Fruit fly (Drosophila melanogaster) whole organism, embryonic: ENCODE data around the gene BRWD3.

Experiments used
- Bgb ChIP-seq: fragments of 200-800 bp; sonication (Bioruptor generic); IDR thresholded peaks from 2 replicates; pipeline ENCODE4 v1.3.6; 2022; ENCODE audit warnings: missing biosample characterization, missing genetic modification characterization; ENCODE audit not compliant: partially characterized antibody
- CG12219 ChIP-seq: fragments of 200-800 bp; sonication (Bioruptor generic); optimal IDR thresholded peaks from 3 replicates; lab custom pipeline; 2018; ENCODE audit warnings: missing biosample characterization, mild to moderate bottlenecking, missing genetic modification characterization
- CG13775 ChIP-seq: fragments of 200-800 bp; sonication (Bioruptor generic); optimal IDR thresholded peaks from 3 replicates; lab custom pipeline; 2017; ENCODE audit warnings: missing biosample characterization, mild to moderate bottlenecking, missing genetic modification characterization
- CG15514 ChIP-seq: fragments of 200-800 bp; sonication (Bioruptor generic); optimal IDR thresholded peaks from 3 replicates; lab custom pipeline; 2017; ENCODE audit warnings: missing biosample characterization, missing genetic modification characterization, mild to moderate bottlenecking, moderate library complexity, missing genetic modification reagents
- CG16815 ChIP-seq: fragments of 200-800 bp; sonication (Bioruptor generic); optimal IDR thresholded peaks from 3 replicates; lab custom pipeline; 2017; ENCODE audit warnings: missing biosample characterization, mild to moderate bottlenecking, missing genetic modification characterization
- CG16863 ChIP-seq: fragments of 200-800 bp; sonication (Bioruptor generic); optimal IDR thresholded peaks from 3 replicates; lab custom pipeline; 2016; ENCODE audit warnings: missing biosample characterization, missing genetic modification characterization
- CG18262 ChIP-seq: fragments of 200-800 bp; optimal IDR thresholded peaks from 3 replicates; lab custom pipeline; 2019; ENCODE audit warnings: missing biosample characterization, mild to moderate bottlenecking, missing genetic modification characterization, moderate library complexity
- CG2199 ChIP-seq: fragments of 200-800 bp; sonication (Bioruptor generic); IDR thresholded peaks from 3 replicates; pipeline ENCODE4 v1.3.6; 2022; ENCODE audit warnings: missing biosample characterization, missing genetic modification characterization
- CG31388 ChIP-seq: fragments of 200-800 bp; sonication (Bioruptor generic); optimal IDR thresholded peaks from 2 replicates; lab custom pipeline; 2016; ENCODE audit warnings: missing biosample characterization, missing genetic modification characterization
- CG34422 ChIP-seq: fragments of 200-800 bp; sonication (Bioruptor generic); IDR thresholded peaks from 3 replicates; pipeline ENCODE4 v1.3.6; 2022; ENCODE audit warnings: missing biosample characterization, missing genetic modification characterization
- CG4282 ChIP-seq: fragments of 200-800 bp; sonication (Bioruptor generic); optimal IDR thresholded peaks from 2 replicates; lab custom pipeline; 2016; ENCODE audit warnings: missing biosample characterization, missing genetic modification characterization
- CG4404 ChIP-seq: fragments of 200-800 bp; sonication (Bioruptor generic); IDR thresholded peaks from 2 replicates; pipeline ENCODE4 v1.3.6; 2022; ENCODE audit warnings: missing biosample characterization, missing genetic modification characterization
- CG7271 ChIP-seq: fragments of 200-800 bp; sonication (Bioruptor generic); optimal IDR thresholded peaks from 2 replicates; lab custom pipeline; 2018; ENCODE audit warnings: missing biosample characterization, mild to moderate bottlenecking, missing genetic modification characterization, moderate library complexity
- CG9609 ChIP-seq: fragments of 200-800 bp; sonication (Bioruptor generic); optimal IDR thresholded peaks from 3 replicates; lab custom pipeline; 2016; ENCODE audit warnings: missing biosample characterization, missing genetic modification characterization
- CrebB ChIP-seq: fragments of 200-800 bp; sonication (Bioruptor generic); optimal IDR thresholded peaks from 3 replicates; lab custom pipeline; 2018; ENCODE audit warnings: missing biosample characterization, mild to moderate bottlenecking, missing genetic modification characterization
- Ets65A ChIP-seq: fragments of 200-800 bp; sonication (Bioruptor generic); peaks from one replicate; lab custom pipeline; 2016; ENCODE audit warnings: missing biosample characterization, missing genetic modification characterization
- HmgD ChIP-seq: fragments of 200-800 bp; sonication (Bioruptor generic); optimal IDR thresholded peaks from 3 replicates; lab custom pipeline; 2016; ENCODE audit warnings: missing biosample characterization, missing genetic modification characterization
- Med ChIP-seq: fragments of 200-800 bp; sonication (Bioruptor generic); peaks from one replicate; lab custom pipeline; 2016; ENCODE audit warnings: missing biosample characterization, missing genetic modification characterization, mild to moderate bottlenecking, inconsistent platforms, moderate library complexity
- Pdp1 ChIP-seq, 2 experiments: fragments of 200-800 bp; sonication (Bioruptor generic); optimal IDR thresholded peaks; 3 replicates each; lab custom pipeline; 2016; ENCODE audit warnings: missing biosample characterization in 2 of 2, missing genetic modification characterization in 2 of 2, mild to moderate bottlenecking in 1 of 2, moderate library complexity in 1 of 2
- Ssrp ChIP-seq: fragments of 200-800 bp; sonication (Bioruptor generic); optimal IDR thresholded peaks from 2 replicates; lab custom pipeline; 2018; ENCODE audit warnings: missing biosample characterization, mild to moderate bottlenecking, missing genetic modification characterization, moderate library complexity
- Trl ChIP-seq, 3 experiments: fragments of >200 bp in 2 of 3; fragments of 200-800 bp in 1 of 3; sonication (Bioruptor generic) in 1 of 3; optimal IDR thresholded peaks; 2 replicates in 1 of 3; 3 replicates in 2 of 3; lab custom pipeline; 2016 to 2017; ENCODE audit warnings: missing biosample characterization in 1 of 3, missing genetic modification characterization in 1 of 3
- ab ChIP-seq: fragments of 200-800 bp; sonication (Bioruptor generic); optimal IDR thresholded peaks from 2 replicates; lab custom pipeline; 2016; ENCODE audit warnings: missing biosample characterization, missing genetic modification characterization
- ash1 ChIP-seq: fragments of 200-800 bp; sonication (Bioruptor generic); optimal IDR thresholded peaks from 2 replicates; lab custom pipeline; 2018; ENCODE audit warnings: missing biosample characterization, mild to moderate bottlenecking, missing genetic modification characterization
- bigmax ChIP-seq: fragments of 200-800 bp; sonication (Bioruptor generic); optimal IDR thresholded peaks from 2 replicates; lab custom pipeline; 2018; ENCODE audit warnings: missing biosample characterization, mild to moderate bottlenecking, missing genetic modification characterization
- bsh ChIP-seq, 2 experiments: fragments of 200-800 bp; sonication (Bioruptor generic); optimal IDR thresholded peaks; 2 replicates each; lab custom pipeline; 2017 to 2018; ENCODE audit warnings: mild to moderate bottlenecking in 2 of 2, missing biosample characterization in 2 of 2, missing genetic modification characterization in 2 of 2, moderate library complexity in 1 of 2
- btn ChIP-seq: fragments of 200-800 bp; sonication (Bioruptor generic); optimal IDR thresholded peaks from 2 replicates; lab custom pipeline; 2016; ENCODE audit warnings: missing biosample characterization, missing genetic modification characterization
- crp ChIP-seq, 2 experiments: fragments of 200-800 bp; sonication (Bioruptor generic); optimal IDR thresholded peaks; 2 replicates in 1 of 2; 3 replicates in 1 of 2; lab custom pipeline; 2017; ENCODE audit warnings: missing biosample characterization in 2 of 2, missing genetic modification characterization in 2 of 2, mild to moderate bottlenecking in 1 of 2, moderate library complexity in 1 of 2
- emc ChIP-seq: fragments of 200-800 bp; sonication (Bioruptor generic); optimal IDR thresholded peaks from 2 replicates; lab custom pipeline; 2016; ENCODE audit warnings: missing biosample characterization, missing genetic modification characterization
- grau ChIP-seq: fragments of 200-800 bp; optimal IDR thresholded peaks from 3 replicates; lab custom pipeline; 2019; ENCODE audit warnings: missing biosample characterization, mild to moderate bottlenecking, missing genetic modification characterization, moderate library complexity
- jing ChIP-seq: fragments of 200-800 bp; sonication (Bioruptor generic); optimal IDR thresholded peaks from 2 replicates; lab custom pipeline; 2018; ENCODE audit warnings: missing biosample characterization, mild to moderate bottlenecking, missing genetic modification characterization
- lbe ChIP-seq: fragments of 200-800 bp; sonication (Bioruptor generic); optimal IDR thresholded peaks from 2 replicates; lab custom pipeline; 2016; ENCODE audit warnings: missing biosample characterization, mild to moderate bottlenecking, missing genetic modification characterization
- mirr ChIP-seq: fragments of 200-800 bp; sonication (Bioruptor generic); optimal IDR thresholded peaks from 3 replicates; lab custom pipeline; 2018; ENCODE audit warnings: missing biosample characterization, mild to moderate bottlenecking, missing genetic modification characterization
- nmo ChIP-seq: fragments of 200-800 bp; sonication (Bioruptor generic); optimal IDR thresholded peaks from 2 replicates; lab custom pipeline; 2018; ENCODE audit warnings: missing biosample characterization, mild to moderate bottlenecking, missing genetic modification characterization, moderate library complexity
- sisA ChIP-seq: fragments of 200-800 bp; sonication (Bioruptor generic); IDR thresholded peaks from 2 replicates; pipeline ENCODE4 v1.3.6; 2022; ENCODE audit warnings: missing biosample characterization, missing genetic modification characterization
- slbo ChIP-seq: fragments of 200-800 bp; sonication (Bioruptor generic); IDR thresholded peaks from 2 replicates; pipeline ENCODE4 v1.3.6; 2022; ENCODE audit warnings: missing biosample characterization, missing genetic modification characterization
- stc ChIP-seq: fragments of 200-800 bp; sonication (Bioruptor generic); IDR thresholded peaks from 2 replicates; pipeline ENCODE4 v1.3.6; 2022; ENCODE audit warnings: missing biosample characterization, missing genetic modification characterization
- tll ChIP-seq, 2 experiments: fragments of 200-800 bp in 1 of 2; fragments of >200 bp in 1 of 2; sonication (Bioruptor generic) in 1 of 2; optimal IDR thresholded peaks; 2 replicates each; lab custom pipeline; 2017 to 2019; ENCODE audit warnings: missing biosample characterization in 2 of 2, missing genetic modification characterization in 2 of 2, mild to moderate bottlenecking in 1 of 2, moderate library complexity in 1 of 2
- unpg ChIP-seq: fragments of 200-800 bp; sonication (Bioruptor generic); optimal IDR thresholded peaks from 3 replicates; lab custom pipeline; 2018; ENCODE audit warnings: missing biosample characterization, mild to moderate bottlenecking, missing genetic modification characterization, moderate library complexity

BRWD3 gene

DNA sequence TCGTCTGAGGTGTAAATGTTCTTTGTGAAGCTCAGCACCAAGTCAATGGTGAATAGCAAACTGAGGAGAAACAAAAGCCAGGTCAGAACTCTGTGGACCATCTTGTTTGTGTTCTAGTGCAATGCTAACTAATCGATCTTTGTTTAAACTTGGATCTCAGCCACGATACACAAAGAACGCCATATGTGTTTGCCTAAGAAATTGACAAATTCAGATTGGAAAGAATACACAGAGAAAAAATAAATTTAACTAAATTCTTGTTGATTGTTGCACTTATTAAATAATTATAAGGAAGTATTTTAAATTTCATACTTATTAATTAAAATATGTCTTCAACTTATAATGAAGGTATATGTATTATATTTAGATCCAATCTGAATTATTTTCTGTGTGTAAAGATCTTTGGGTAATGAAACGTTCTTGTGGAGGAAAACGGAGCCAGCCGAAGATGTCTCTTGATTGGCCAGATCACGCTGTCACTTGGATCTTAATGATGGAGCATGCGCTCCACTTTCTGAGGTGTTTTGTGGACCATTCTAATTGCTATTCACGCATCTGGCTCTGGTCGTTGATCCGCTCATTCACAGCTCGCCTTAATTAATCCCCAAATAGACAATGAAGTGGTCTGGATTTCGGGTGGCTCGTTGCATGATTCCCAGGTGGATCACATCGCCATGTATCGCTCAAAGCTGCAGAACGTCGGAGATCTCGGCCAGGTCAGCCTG lies 46.2 kb downstream of the BRWD3 start, which contains the start of the genes CG17784 and CG13613 (continued):
- TF ChIP-seq tll (GFP tag; optimal IDR thresholded peaks at IDR 0.05; lab: Kevin White, UChicago) (no peak), CG2199 (GFP tag; lab: Robert Waterston, UW) (no peak), CG13775 (GFP tag; lab: Kevin White, UChicago) (no peak), Pdp1 (GFP tag; optimal IDR thresholded peaks at IDR 0.05; lab: Kevin White, UChicago) (no peak), CG34422 (GFP tag; lab: Robert Waterston, UW) (no peak), mirr (GFP tag; lab: Kevin White, UChicago) (no peak)
- TF ChIP-seq, all 482 proteins: peak for 0

DNA sequence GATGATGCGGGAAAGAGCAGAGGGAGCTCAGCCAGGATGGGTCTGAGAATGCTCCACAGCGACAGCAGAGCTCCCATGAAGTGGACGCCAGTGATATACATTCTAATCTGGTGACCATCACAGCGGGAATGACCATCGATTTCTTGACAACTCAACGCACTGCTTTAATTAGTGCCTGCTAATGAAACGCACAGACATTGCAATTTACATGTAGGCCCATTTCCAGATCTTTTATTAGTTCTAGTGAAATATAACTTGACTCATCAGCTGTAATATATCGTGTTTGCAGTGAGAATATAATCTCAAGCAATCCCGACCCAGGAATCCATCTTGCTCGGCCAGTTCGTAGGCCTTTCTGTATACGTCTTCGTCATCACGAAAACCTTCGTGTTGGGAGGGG lies 48.3 kb downstream of the BRWD3 start, which contains the start of gene CG42811:
TSS of gene CG42811 (minus strand) at position 101 of the 400 bp plus-strand sequence.
- TF ChIP-seq Ets65A (GFP tag; lab: Kevin White, UChicago) (peak; percentile 5), CG12219 (GFP tag; lab: Kevin White, UChicago) (no peak)

DNA sequence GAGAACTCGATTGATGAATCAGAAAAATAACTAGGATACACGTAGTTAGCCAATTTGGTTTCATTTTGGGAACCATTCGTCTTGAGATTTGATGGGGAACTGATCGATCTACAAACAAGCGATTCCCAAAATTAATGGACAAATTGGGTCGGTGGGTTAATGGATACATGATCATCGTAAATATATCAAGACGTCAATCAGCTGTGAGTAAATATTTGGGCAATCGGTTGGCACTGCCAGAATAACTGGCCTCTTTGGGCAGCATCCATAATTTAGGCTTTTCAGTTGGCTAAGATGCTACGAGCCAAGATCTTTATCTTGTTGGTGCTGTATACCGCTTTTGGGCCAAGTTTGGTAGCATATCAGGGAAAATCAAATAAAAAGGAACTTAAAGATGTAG lies 49.3 kb downstream of the BRWD3 start, which contains the start of the genes CG42812 and CG33341:
TSS of gene CG42812 (minus strand) at position 101 of the 400 bp plus-strand sequence.
TSS of gene CG33341 (plus strand) at position 295 of the 400 bp plus-strand sequence.
- TF ChIP-seq emc (GFP tag; lab: Kevin White, UChicago) (no peak), ab (GFP tag; lab: Kevin White, UChicago) (no peak), grau (tag; lab: Kevin White, UChicago) (no peak), crp (GFP tag; optimal IDR thresholded peaks at IDR 0.05; lab: Kevin White, UChicago) (no peak), mirr (GFP tag; lab: Kevin White, UChicago) (no peak), CrebB (tag; lab: Kevin White, UChicago) (no peak), nmo (GFP tag; lab: Kevin White, UChicago) (no peak), slbo (GFP tag; lab: Robert Waterston, UW) (no peak), Med (GFP tag; lab: Kevin White, UChicago) (no peak), CG4404 (GFP tag; lab: Robert Waterston, UW) (no peak), Bgb (GFP tag; lab: Robert Waterston, UW) (no peak), bsh (GFP tag; optimal IDR thresholded peaks at IDR 0.05; lab: Kevin White, UChicago) (no peak), btn (GFP tag; lab: Kevin White, UChicago) (no peak)

DNA sequence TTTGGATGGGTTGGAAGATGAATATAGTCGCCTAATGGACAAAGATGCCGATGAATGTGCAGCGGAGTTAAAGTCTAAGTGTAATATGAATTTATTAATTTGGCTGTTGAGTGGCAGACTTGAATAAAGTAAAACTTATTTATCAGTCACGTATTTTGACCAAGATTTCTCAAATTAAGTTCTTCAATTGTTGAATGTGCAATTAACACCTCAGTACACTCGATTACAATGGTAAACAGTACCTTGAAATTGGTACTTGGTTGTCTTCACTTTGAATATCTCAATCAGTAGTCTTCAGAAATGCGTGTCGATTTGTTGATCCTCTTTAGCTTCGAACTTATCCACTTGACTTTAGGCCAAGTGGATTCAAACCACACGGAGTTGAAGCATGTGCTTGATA lies 50.5 kb downstream of the BRWD3 start, which contains the start of gene CG13614:
TSS of gene CG13614 (plus strand) at position 301 of the 400 bp plus-strand sequence.
- TF ChIP-seq CG16863 (GFP tag; lab: Kevin White, UChicago), result no peak
- no peak for TF ChIP-seq Bgb (GFP tag; lab: Robert Waterston, UW)
- TF ChIP-seq CG18262 (tag; lab: Kevin White, UChicago), result no peak
- TF ChIP-seq unpg, result no peak
- no peak for TF ChIP-seq CG15514 (GFP tag; lab: Kevin White, UChicago)
- TF ChIP-seq CG9609 (GFP tag; lab: Kevin White, UChicago), result no peak
- no peak for TF ChIP-seq CG31388 (GFP tag; lab: Kevin White, UChicago)
- no peak for TF ChIP-seq sisA
- TF ChIP-seq CG16815 (GFP tag; lab: Kevin White, UChicago), result no peak
- TF ChIP-seq jing (GFP tag; lab: Kevin White, UChicago), result no peak
- TF ChIP-seq CG34422 (GFP tag; lab: Robert Waterston, UW), result no peak
- TF ChIP-seq bigmax (GFP tag; lab: Kevin White, UChicago), result no peak
- no peak for TF ChIP-seq CG7271
- no peak for TF ChIP-seq stc (GFP tag; lab: Robert Waterston, UW)
- TF ChIP-seq Trl (optimal IDR thresholded peaks at IDR 0.05; lab: Kevin White, UChicago), result no peak
- no peak for TF ChIP-seq Trl (GFP tag; optimal IDR thresholded peaks at IDR 0.05; lab: Kevin White, UChicago)
- no peak for TF ChIP-seq lbe (GFP tag; lab: Kevin White, UChicago)
- TF ChIP-seq Ssrp, result no peak
- TF ChIP-seq HmgD (GFP tag; lab: Kevin White, UChicago), result no peak
- no peak for TF ChIP-seq ash1 (GFP tag; lab: Kevin White, UChicago)
- TF ChIP-seq CG4282 (GFP tag; lab: Kevin White, UChicago), result no peak
